Fruit fly (Drosophila melanogaster) whole organism, wandering third instar larva: ENCODE measurements around the gene RpS17.

Experiments
- Abd-B ChIP-seq: fragments of >200 bp; optimal IDR thresholded peaks from 2 replicates; lab custom pipeline; 2017; ENCODE audit warnings: missing biosample characterization, missing genetic modification characterization
- CG9705 ChIP-seq: fragments of 200-800 bp; sonication (Bioruptor generic); optimal IDR thresholded peaks from 2 replicates; lab custom pipeline; 2018; ENCODE audit warnings: missing biosample characterization, mild to moderate bottlenecking, missing genetic modification characterization
- CrebA ChIP-seq: fragments of 200-800 bp; sonication (Bioruptor generic); optimal IDR thresholded peaks from 2 replicates; lab custom pipeline; 2016; ENCODE audit warnings: missing biosample characterization, mild to moderate bottlenecking, missing genetic modification characterization, borderline replicate concordance
- Dfd ChIP-seq: fragments of >200 bp; optimal IDR thresholded peaks from 2 replicates; lab custom pipeline; 2017; ENCODE audit warnings: missing biosample characterization, missing genetic modification characterization
- Dif ChIP-seq: fragments of 200-275, 200-300 bp; sonication (Bioruptor generic); optimal IDR thresholded peaks from 2 replicates; lab custom pipeline; 2018; ENCODE audit warnings: missing biosample characterization, missing genetic modification characterization; ENCODE audit not compliant: partially characterized antibody
- GATAd ChIP-seq: sonication (Bioruptor generic); optimal IDR thresholded peaks from 2 replicates; lab custom pipeline; 2016; ENCODE audit warnings: missing biosample characterization, missing genetic modification characterization
- HLH106 ChIP-seq: fragments of 200-800 bp; optimal IDR thresholded peaks from 3 replicates; lab custom pipeline; 2019; ENCODE audit warnings: missing biosample characterization, mild to moderate bottlenecking, missing genetic modification characterization, moderate library complexity
- Hnf4 ChIP-seq: fragments of 200-800 bp; sonication (Bioruptor generic); optimal IDR thresholded peaks from 2 replicates; lab custom pipeline; 2016; ENCODE audit warnings: missing biosample characterization, mild to moderate bottlenecking, missing genetic modification characterization
- Hr78 ChIP-seq: fragments of >200 bp; optimal IDR thresholded peaks from 2 replicates; lab custom pipeline; 2017; ENCODE audit warnings: missing biosample characterization, missing genetic modification characterization
- Hr83 ChIP-seq: fragments of 200-300 bp; sonication (Bioruptor generic); optimal IDR thresholded peaks from 2 replicates; lab custom pipeline; 2016; ENCODE audit warnings: missing biosample characterization, mild to moderate bottlenecking, missing genetic modification characterization, moderate library complexity; ENCODE audit not compliant: poor library complexity, severe bottlenecking
- Mio ChIP-seq: sonication (Bioruptor generic); optimal IDR thresholded peaks from 2 replicates; lab custom pipeline; 2016; ENCODE audit warnings: missing biosample characterization, missing genetic modification characterization
- Myc ChIP-seq: fragments of >200 bp; optimal IDR thresholded peaks from 2 replicates; lab custom pipeline; 2017
- N ChIP-seq: fragments of >200 bp; optimal IDR thresholded peaks from 2 replicates; lab custom pipeline; 2018; ENCODE audit warnings: missing biosample characterization, missing external identifiers, missing genetic modification characterization
- OdsH ChIP-seq: fragments of 200-800 bp; sonication (Bioruptor generic); optimal IDR thresholded peaks from 2 replicates; lab custom pipeline; 2016; ENCODE audit warnings: missing biosample characterization, mild to moderate bottlenecking, missing genetic modification characterization
- Rel ChIP-seq, 2 experiments: fragments of 200-800 bp; sonication (Bioruptor generic) in 1 of 2; optimal IDR thresholded peaks; 2 replicates in 1 of 2; 3 replicates in 1 of 2; lab custom pipeline; 2016 to 2019; ENCODE audit warnings: mild to moderate bottlenecking in 2 of 2, missing biosample characterization in 2 of 2, missing genetic modification characterization in 2 of 2, moderate library complexity in 1 of 2
- Sp1 ChIP-seq: fragments of 200-800 bp; sonication (Bioruptor generic); optimal IDR thresholded peaks from 3 replicates; lab custom pipeline; 2019; ENCODE audit warnings: missing biosample characterization, mild to moderate bottlenecking, missing genetic modification characterization, moderate library complexity
- Vsx2 ChIP-seq: fragments of 200-300, 225-300 bp; sonication (Bioruptor generic); optimal IDR thresholded peaks from 2 replicates; lab custom pipeline; 2018; ENCODE audit warnings: missing biosample characterization, missing genetic modification characterization; ENCODE audit not compliant: partially characterized antibody
- br ChIP-seq: fragments of 200-800 bp; sonication (Bioruptor generic); optimal IDR thresholded peaks from 2 replicates; lab custom pipeline; 2016; ENCODE audit warnings: missing biosample characterization, missing genetic modification characterization
- brk ChIP-seq: fragments of 200-800 bp; sonication (Bioruptor generic); optimal IDR thresholded peaks from 2 replicates; lab custom pipeline; 2016; ENCODE audit warnings: missing biosample characterization, mild to moderate bottlenecking, missing genetic modification characterization
- dl ChIP-seq, 2 experiments: fragments of 175-275, 200-275 bp in 1 of 2; fragments of 200-275 bp in 1 of 2; sonication (Bioruptor generic); optimal IDR thresholded peaks; lab custom pipeline; 2018; ENCODE audit warnings: mild to moderate bottlenecking in 2 of 2, missing biosample characterization in 2 of 2, missing genetic modification characterization in 2 of 2, moderate library complexity in 2 of 2; ENCODE audit not compliant: partially characterized antibody in 2 of 2, insufficient read depth in 1 of 2
- dmrt93B ChIP-seq: fragments of 200-800 bp; sonication (Bioruptor generic); optimal IDR thresholded peaks from 2 replicates; lab custom pipeline; 2018; ENCODE audit warnings: missing biosample characterization, mild to moderate bottlenecking, missing genetic modification characterization
- dsf ChIP-seq: sonication (Bioruptor generic); optimal IDR thresholded peaks from 2 replicates; lab custom pipeline; 2016; ENCODE audit warnings: missing biosample characterization, missing genetic modification characterization, borderline replicate concordance
- ey ChIP-seq: fragments of 200-800 bp; sonication (Bioruptor generic); optimal IDR thresholded peaks from 2 replicates; lab custom pipeline; 2016; ENCODE audit warnings: missing biosample characterization, missing genetic modification characterization
- foxo ChIP-seq, 2 experiments: fragments of 200-800 bp; sonication (Bioruptor generic); optimal IDR thresholded peaks; 2 replicates in 1 of 2; 3 replicates in 1 of 2; lab custom pipeline; 2016 to 2017; ENCODE audit warnings: missing biosample characterization in 2 of 2, missing genetic modification characterization in 2 of 2
- fru ChIP-seq: fragments of 200-800 bp; sonication (Bioruptor generic); optimal IDR thresholded peaks from 3 replicates; lab custom pipeline; 2016; ENCODE audit warnings: missing biosample characterization, mild to moderate bottlenecking, missing genetic modification characterization
- h ChIP-seq: fragments of 200-800 bp; sonication (Bioruptor generic); optimal IDR thresholded peaks from 3 replicates; lab custom pipeline; 2016; ENCODE audit warnings: missing biosample characterization, mild to moderate bottlenecking, missing genetic modification characterization
- jim ChIP-seq: fragments of 175-275, 200-325 bp; sonication (Bioruptor generic); optimal IDR thresholded peaks from 2 replicates; lab custom pipeline; 2016; ENCODE audit warnings: missing biosample characterization, mild to moderate bottlenecking, missing genetic modification characterization
- lola ChIP-seq: fragments of >200 bp; optimal IDR thresholded peaks from 2 replicates; lab custom pipeline; 2017; ENCODE audit warnings: missing biosample characterization, missing genetic modification characterization
- pan ChIP-seq: fragments of >200 bp; optimal IDR thresholded peaks from 2 replicates; lab custom pipeline; 2017
- psq ChIP-seq: fragments of 200-800 bp; sonication (Bioruptor generic); optimal IDR thresholded peaks from 3 replicates; lab custom pipeline; 2017; ENCODE audit warnings: missing biosample characterization, mild to moderate bottlenecking, missing genetic modification characterization, moderate library complexity
- rgr ChIP-seq: fragments of 200-800 bp; sonication (Bioruptor generic); optimal IDR thresholded peaks from 3 replicates; lab custom pipeline; 2016; ENCODE audit warnings: missing biosample characterization, mild to moderate bottlenecking, missing genetic modification characterization
- sage ChIP-seq: fragments of 200-800 bp; sonication (Bioruptor generic); optimal IDR thresholded peaks from 2 replicates; lab custom pipeline; 2016; ENCODE audit warnings: missing biosample characterization, mild to moderate bottlenecking, missing genetic modification characterization
- sv ChIP-seq: fragments of 200-800 bp; sonication (Bioruptor generic); optimal IDR thresholded peaks from 3 replicates; lab custom pipeline; 2016; ENCODE audit warnings: missing biosample characterization, missing genetic modification characterization
- tai ChIP-seq: sonication (Bioruptor generic); optimal IDR thresholded peaks from 2 replicates; lab custom pipeline; 2016; ENCODE audit warnings: missing biosample characterization, missing genetic modification characterization
- usp ChIP-seq: fragments of >200 bp; optimal IDR thresholded peaks from 2 replicates; lab custom pipeline; 2017; ENCODE audit warnings: missing biosample characterization, missing genetic modification characterization
- woc ChIP-seq: sonication (Bioruptor generic); optimal IDR thresholded peaks from 2 replicates; lab custom pipeline; 2016; ENCODE audit warnings: missing biosample characterization, mild to moderate bottlenecking, missing genetic modification characterization

The RpS17 gene

dm6 chr3L:9410030-9410589 lies 19.5 kb downstream of the RpS17 start:
- TF ChIP-seq lola (GFP tag; lab: Kevin White, UChicago) (no peak), psq (GFP tag; lab: Kevin White, UChicago) (peak; percentile 15)

- no peak for TF ChIP-seq dmrt93B (GFP tag; lab: Kevin White, UChicago)
- no peak for TF ChIP-seq ey (GFP tag; lab: Kevin White, UChicago)
- no peak for TF ChIP-seq CrebA (GFP tag; lab: Kevin White, UChicago)
Measured at dm6 chr3L:9404497-9404896, 25.1 kb downstream of the RpS17 start, which contains the start of gene Cpr67B. Gene Cpr67B, plus strand, starts transcription at chr3L:9404797.

- TF ChIP-seq OdsH (GFP tag; lab: Kevin White, UChicago), result no peak
- peak; percentile 36 for TF ChIP-seq Sp1 (GFP tag; lab: Kevin White, UChicago)
- TF ChIP-seq h, result peak; percentile 9
- TF ChIP-seq Dfd (GFP tag; lab: Kevin White, UChicago), result no peak
- TF ChIP-seq usp (GFP tag; lab: Kevin White, UChicago), result no peak
- no peak for TF ChIP-seq CrebA (GFP tag; lab: Kevin White, UChicago)
- TF ChIP-seq woc (GFP tag; lab: Kevin White, UChicago), result no peak
- peak; percentile 40 for TF ChIP-seq Vsx2
- no peak for TF ChIP-seq Rel (GFP tag; optimal IDR thresholded peaks at IDR 0.05; lab: Kevin White, UChicago)
- peak; percentile 84 for TF ChIP-seq Rel (tag; optimal IDR thresholded peaks at IDR 0.05; lab: Kevin White, UChicago)
- no peak for TF ChIP-seq brk (GFP tag; lab: Kevin White, UChicago)
- TF ChIP-seq Myc, result peak; percentile 33
- TF ChIP-seq CG9705 (GFP tag; lab: Kevin White, UChicago), result no peak
- no peak for TF ChIP-seq dsf
- TF ChIP-seq HLH106 (tag; lab: Kevin White, UChicago), result no peak
- TF ChIP-seq N (GFP tag; lab: Kevin White, UChicago), result no peak
- TF ChIP-seq rgr, result no peak
- peak in 1 of 2 experiments; percentile 3 for TF ChIP-seq foxo (GFP tag; optimal IDR thresholded peaks at IDR 0.05; lab: Kevin White, UChicago)
- no peak for TF ChIP-seq pan (lab: Kevin White, UChicago)
- no peak for TF ChIP-seq Abd-B (GFP tag; lab: Kevin White, UChicago)
- no peak for TF ChIP-seq Hr83 (GFP tag; lab: Kevin White, UChicago)
- no peak for TF ChIP-seq tai
- TF ChIP-seq br, result peak; percentile 12
- peak; percentile 53 for TF ChIP-seq Dif
- TF ChIP-seq sv (GFP tag; lab: Kevin White, UChicago), result peak; percentile 34
- peak; percentile 1 for TF ChIP-seq ey (GFP tag; lab: Kevin White, UChicago)
- TF ChIP-seq dl (GFP tag; optimal IDR thresholded peaks at IDR 0.05; lab: Kevin White, UChicago; ENCODE audit: insufficient read depth in 1 of 2, partially characterized antibody in 2 of 2), result peak in 1 of 2 experiments; percentile 8
Measured at dm6 chr3L:9402157-9402890, 27.3 kb downstream of the RpS17 start, which contains the start of gene eIF4E1. Gene eIF4E1, minus strand, starts transcription at chr3L:9402460.

dm6 chr3L:9401354-9402156 lies 28.1 kb downstream of the RpS17 start:
- TF ChIP-seq brk (GFP tag; lab: Kevin White, UChicago) (no peak), dsf (no peak), Dif (peak; percentile 92), OdsH (GFP tag; lab: Kevin White, UChicago) (no peak), tai (no peak), fru (GFP tag; lab: Kevin White, UChicago) (peak; percentile 73), CrebA (GFP tag; lab: Kevin White, UChicago) (peak; percentile 66), Vsx2 (no peak), HLH106 (tag; lab: Kevin White, UChicago) (no peak), Hr78 (no peak), rgr (no peak), br (no peak), Abd-B (GFP tag; lab: Kevin White, UChicago) (no peak), psq (GFP tag; lab: Kevin White, UChicago) (peak; percentile 57), Hr83 (GFP tag; lab: Kevin White, UChicago) (no peak), pan (lab: Kevin White, UChicago) (no peak), ey (GFP tag; lab: Kevin White, UChicago) (no peak), lola (GFP tag; lab: Kevin White, UChicago) (no peak), sage (GFP tag; lab: Kevin White, UChicago) (peak; percentile 17), foxo (GFP tag; optimal IDR thresholded peaks at IDR 0.05; lab: Kevin White, UChicago) (no peak), sv (GFP tag; lab: Kevin White, UChicago) (no peak), dl (GFP tag; optimal IDR thresholded peaks at IDR 0.05; lab: Kevin White, UChicago; ENCODE audit: insufficient read depth in 1 of 2, partially characterized antibody in 2 of 2) (peak; percentile 66 to 89), Mio (no peak), dmrt93B (GFP tag; lab: Kevin White, UChicago) (no peak), GATAd (GFP tag; lab: Kevin White, UChicago) (no peak), jim (GFP tag; lab: Kevin White, UChicago) (no peak), Hnf4 (GFP tag; lab: Kevin White, UChicago) (no peak), Rel (GFP tag; optimal IDR thresholded peaks at IDR 0.05; lab: Kevin White, UChicago) (no peak), Rel (tag; optimal IDR thresholded peaks at IDR 0.05; lab: Kevin White, UChicago) (no peak), Dfd (GFP tag; lab: Kevin White, UChicago) (no peak)
